Worm (Caenorhabditis elegans) whole organism, L4 larva: Measurements from ENCODE around the gene F09E5.16.
A peak's percentile ranks its signal among the peaks of the same experiment; 100 is the strongest.
"Not testable (repeated sequence)": the region's sequence is repeated elsewhere in the genome, so short reads cannot be mapped to it uniquely, and the experiment has no call there.

Source experiments
- D1046.2 ChIP-seq: fragments of 200-800 bp; sonication (Bioruptor generic); IDR thresholded peaks from 2 replicates; pipeline ENCODE4 v1.3.6; 2022; ENCODE audit warnings: missing genetic modification characterization, missing compliant biosample characterization
- F37D6.2 ChIP-seq: sonication (generic microtip); optimal IDR thresholded peaks from 2 replicates; lab custom pipeline; 2016; ENCODE audit warnings: mild to moderate bottlenecking, missing genetic modification characterization, missing compliant biosample characterization
- F49E8.2 ChIP-seq: sonication (generic microtip); optimal IDR thresholded peaks from 2 replicates; lab custom pipeline; 2016; ENCODE audit warnings: missing compliant biosample characterization, mild to moderate bottlenecking, missing genetic modification characterization, borderline replicate concordance
- T26A8.4 ChIP-seq: fragments of 200-800 bp; sonication (Bioruptor generic); IDR thresholded peaks from 2 replicates; pipeline ENCODE4 v1.3.6; 2022; ENCODE audit warnings: missing genetic modification characterization, missing compliant biosample characterization
- Y75B8A.6 ChIP-seq: fragments of 200-800 bp; sonication (Bioruptor generic); IDR thresholded peaks from 2 replicates; pipeline ENCODE4 v1.3.6; 2022; ENCODE audit warnings: missing genetic modification reagents, missing genetic modification characterization, missing compliant biosample characterization
- ZK337.2 ChIP-seq: fragments of 200-800 bp; sonication (Bioruptor generic); IDR thresholded peaks from 2 replicates; pipeline ENCODE4 v1.3.6; 2022; ENCODE audit warnings: missing genetic modification reagents, missing genetic modification characterization, missing compliant biosample characterization
- ceh-20 ChIP-seq: fragments of 200-800 bp; sonication (Bioruptor generic); IDR thresholded peaks from 2 replicates; pipeline ENCODE4 v1.3.6; 2022; ENCODE audit warnings: missing genetic modification reagents, missing genetic modification characterization, missing compliant biosample characterization
- ceh-28 ChIP-seq: fragments of 150-350 bp; optimal IDR thresholded peaks from 2 replicates; lab custom pipeline; 2014; ENCODE audit warnings: missing biosample characterization, missing genetic modification reagents, missing genetic modification characterization
- cey-2 ChIP-seq: sonication (generic microtip); optimal IDR thresholded peaks from 3 replicates; lab custom pipeline; 2017; ENCODE audit warnings: missing genetic modification characterization, mild to moderate bottlenecking, missing compliant biosample characterization, antibody characterized with exemption, borderline replicate concordance; ENCODE audit not compliant: insufficient read depth
- ctbp-1 ChIP-seq: fragments of 200-800 bp; sonication (Bioruptor generic); IDR thresholded peaks from 2 replicates; pipeline ENCODE4 v1.3.6; 2022; ENCODE audit warnings: missing genetic modification reagents, missing genetic modification characterization, missing compliant biosample characterization
- dmd-6 ChIP-seq: fragments of 200-800 bp; sonication (Bioruptor generic); IDR thresholded peaks from 2 replicates; pipeline ENCODE4 v1.3.6; 2022; ENCODE audit warnings: missing genetic modification reagents, missing genetic modification characterization, missing compliant biosample characterization
- dve-1 ChIP-seq: sonication (generic microtip); optimal IDR thresholded peaks from 2 replicates; lab custom pipeline; 2017; ENCODE audit warnings: antibody characterized with exemption, mild to moderate bottlenecking, missing genetic modification characterization, missing compliant biosample characterization; ENCODE audit not compliant: insufficient read depth
- hmg-1.1 ChIP-seq: fragments of 200-800 bp; sonication (Bioruptor generic); IDR thresholded peaks from 2 replicates; pipeline ENCODE4 v1.3.6; 2022; ENCODE audit warnings: missing genetic modification reagents, missing genetic modification characterization, missing compliant biosample characterization
- jun-1 ChIP-seq: fragments of 150-350 bp; optimal IDR thresholded peaks from 2 replicates; lab custom pipeline; 2014; ENCODE audit warnings: missing biosample characterization, missing genetic modification reagents, missing genetic modification characterization
- lin-1 ChIP-seq: fragments of 200-800 bp; sonication (Bioruptor generic); IDR thresholded peaks from 2 replicates; pipeline ENCODE4 v1.3.6; 2022; ENCODE audit warnings: missing genetic modification reagents, missing genetic modification characterization, missing compliant biosample characterization
- lin-13 ChIP-seq: fragments of 150-350 bp; optimal IDR thresholded peaks from 2 replicates; lab custom pipeline; 2014; ENCODE audit warnings: missing biosample characterization, missing genetic modification reagents, missing genetic modification characterization
- lin-29 ChIP-seq: fragments of 200-800 bp; sonication (Bioruptor generic); IDR thresholded peaks from 2 replicates; pipeline ENCODE4 v1.3.6; 2022; ENCODE audit warnings: missing genetic modification reagents, missing genetic modification characterization, missing compliant biosample characterization
- lin-38 ChIP-seq: fragments of 200-800 bp; sonication (Bioruptor generic); IDR thresholded peaks from 2 replicates; pipeline ENCODE4 v1.3.6; 2022; ENCODE audit warnings: missing genetic modification reagents, missing genetic modification characterization, missing compliant biosample characterization
- lin-39 ChIP-seq: fragments of 150-350 bp; optimal IDR thresholded peaks from 2 replicates; lab custom pipeline; 2014; ENCODE audit warnings: missing biosample characterization, missing genetic modification reagents, missing genetic modification characterization
- lir-3 ChIP-seq: sonication (generic microtip); optimal IDR thresholded peaks from 2 replicates; lab custom pipeline; 2016; ENCODE audit warnings: mild to moderate bottlenecking, missing genetic modification characterization, missing compliant biosample characterization
- madf-9 ChIP-seq: fragments of 200-800 bp; sonication (Bioruptor generic); conservative IDR thresholded peaks from 2 replicates; pipeline ENCODE4 v1.3.6; 2022; ENCODE audit warnings: missing genetic modification reagents, missing genetic modification characterization, missing compliant biosample characterization
- mes-2 ChIP-seq: sonication (generic microtip); optimal IDR thresholded peaks from 2 replicates; lab custom pipeline; 2016; ENCODE audit warnings: missing genotype, mild to moderate bottlenecking, missing genetic modification characterization, missing compliant biosample characterization; ENCODE audit not compliant: poor library complexity, severe bottlenecking
- nhr-10 ChIP-seq: fragments of 150-350 bp; optimal IDR thresholded peaks from 2 replicates; lab custom pipeline; 2014; ENCODE audit warnings: missing biosample characterization, missing genetic modification characterization
- nhr-25 ChIP-seq: sonication (generic microtip); optimal IDR thresholded peaks from 2 replicates; lab custom pipeline; 2017; ENCODE audit warnings: missing genetic modification characterization, mild to moderate bottlenecking, missing compliant biosample characterization, antibody characterized with exemption, moderate library complexity, borderline replicate concordance; ENCODE audit not compliant: insufficient read depth
- nhr-48 ChIP-seq: sonication (generic microtip); optimal IDR thresholded peaks from 2 replicates; lab custom pipeline; 2016; ENCODE audit warnings: mild to moderate bottlenecking, missing genetic modification characterization, missing compliant biosample characterization
- pha-4 ChIP-seq, 2 experiments: fragments of 150-350 bp in 1 of 2; fragments of 200-800 bp in 1 of 2; sonication (Bioruptor generic) in 1 of 2; IDR thresholded peaks in 1 of 2; optimal IDR thresholded peaks in 1 of 2; 2 replicates each; pipeline versions ENCODE4 v1.3.6 to Lab custom; 2014 to 2022; ENCODE audit warnings: missing genetic modification characterization in 2 of 2, missing genetic modification reagents in 2 of 2, missing biosample characterization in 1 of 2, missing compliant biosample characterization in 1 of 2
- snpc-1.2 ChIP-seq: fragments of 200-800 bp; sonication (Bioruptor generic); IDR thresholded peaks from 2 replicates; pipeline ENCODE4 v1.3.6; 2022; ENCODE audit warnings: missing genetic modification reagents, missing genetic modification characterization, missing compliant biosample characterization
- spr-3 ChIP-seq: fragments of 200-800 bp; sonication (Bioruptor generic); optimal IDR thresholded peaks from 2 replicates; lab custom pipeline; 2018; ENCODE audit warnings: mild to moderate bottlenecking, missing genetic modification characterization, missing compliant biosample characterization
- tra-1 ChIP-seq: fragments of 200-800 bp; sonication (Bioruptor generic); IDR thresholded peaks from 2 replicates; pipeline ENCODE4 v1.3.6; 2022; ENCODE audit warnings: missing genetic modification reagents, missing genetic modification characterization, missing compliant biosample characterization
- vab-7 ChIP-seq: fragments of 200-800 bp; sonication (Bioruptor generic); IDR thresholded peaks from 2 replicates; pipeline ENCODE4 v1.3.6; 2022; ENCODE audit warnings: missing genetic modification reagents, missing genetic modification characterization, missing compliant biosample characterization
- zip-2 ChIP-seq: fragments of 150-350 bp; optimal IDR thresholded peaks from 2 replicates; lab custom pipeline; 2014; ENCODE audit warnings: missing biosample characterization, missing genetic modification characterization
- ztf-11 ChIP-seq: fragments of 150-350 bp; optimal IDR thresholded peaks from 2 replicates; lab custom pipeline; 2014; ENCODE audit warnings: missing biosample characterization, missing genetic modification characterization

Gene F09E5.16

DNA sequence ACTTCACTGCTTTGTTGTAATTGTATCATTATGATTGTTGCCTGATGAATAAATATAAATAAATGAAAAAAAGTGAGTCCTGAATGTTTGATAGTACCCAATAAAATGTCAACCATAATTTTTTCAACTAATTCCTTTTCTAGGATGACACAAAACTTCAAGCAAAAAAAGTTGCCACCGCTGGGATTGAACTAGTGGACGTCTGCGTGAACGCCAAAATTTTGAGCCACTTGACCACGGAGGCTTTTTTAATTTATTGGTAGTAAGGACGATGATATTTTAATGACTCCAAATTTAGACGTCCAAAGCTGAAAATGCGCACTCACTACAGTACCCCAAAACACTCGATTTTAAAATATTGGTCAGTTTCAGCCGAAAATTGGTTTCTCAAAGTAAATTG is 11.9 kb downstream of the F09E5.16 start (continued):
- no peak for TF ChIP-seq ceh-28 (tag; lab: Kevin White, UChicago)
- TF ChIP-seq D1046.2 (GFP tag; lab: Robert Waterston, UW), result peak; percentile 87
- TF ChIP-seq nhr-10, result no peak
- 0 out of 2 replicates have a peak, but pooled peaks have one; percentile 32 for TF ChIP-seq ceh-20 (GFP tag; lab: Robert Waterston, UW)
- no peak for TF ChIP-seq zip-2 (tag; lab: Kevin White, UChicago)
- peak; percentile 83 for TF ChIP-seq snpc-1.2 (GFP tag; lab: Robert Waterston, UW)
- TF ChIP-seq lin-29 (GFP tag; lab: Robert Waterston, UW), result peak; percentile 65; the same call in 1 of the 2 replicates
- peak; percentile 16 for TF ChIP-seq lir-3 (tag; lab: Kevin White, UChicago)
- TF ChIP-seq lin-13, result no peak
- no peak for TF ChIP-seq F37D6.2 (tag; lab: Kevin White, UChicago)
- TF ChIP-seq Y75B8A.6 (GFP tag; lab: Robert Waterston, UW), result peak; percentile 93
- TF ChIP-seq F49E8.2 (tag; lab: Kevin White, UChicago), result peak; percentile 24
- peak; percentile 60; the same call in 1 of the 2 replicates for TF ChIP-seq ZK337.2 (GFP tag; lab: Robert Waterston, UW)
- TF ChIP-seq spr-3 (GFP tag; lab: Kevin White, UChicago), result peak; percentile 83
- no peak for TF ChIP-seq jun-1 (tag; lab: Kevin White, UChicago)
- TF ChIP-seq dve-1 (tag; lab: Kevin White, UChicago), result peak; percentile 44
- peak; percentile 81 for TF ChIP-seq lin-38 (GFP tag; lab: Robert Waterston, UW)
- TF ChIP-seq tra-1, result peak; percentile 78
- TF ChIP-seq pha-4 (GFP tag; IDR thresholded peaks at IDR 0.05; lab: Robert Waterston, UW), result peak; percentile 88
- no peak for TF ChIP-seq pha-4 (tag; optimal IDR thresholded peaks at IDR 0.05; lab: Kevin White, UChicago)
- no peak for TF ChIP-seq ztf-11
- no peak for TF ChIP-seq lin-39 (tag; lab: Kevin White, UChicago)
- no peak; the same call in 1 of the 2 replicates for TF ChIP-seq madf-9 (GFP tag; lab: Robert Waterston, UW)
- peak; percentile 50 for TF ChIP-seq nhr-48 (tag; lab: Kevin White, UChicago)
- TF ChIP-seq mes-2, result peak; percentile 71

DNA sequence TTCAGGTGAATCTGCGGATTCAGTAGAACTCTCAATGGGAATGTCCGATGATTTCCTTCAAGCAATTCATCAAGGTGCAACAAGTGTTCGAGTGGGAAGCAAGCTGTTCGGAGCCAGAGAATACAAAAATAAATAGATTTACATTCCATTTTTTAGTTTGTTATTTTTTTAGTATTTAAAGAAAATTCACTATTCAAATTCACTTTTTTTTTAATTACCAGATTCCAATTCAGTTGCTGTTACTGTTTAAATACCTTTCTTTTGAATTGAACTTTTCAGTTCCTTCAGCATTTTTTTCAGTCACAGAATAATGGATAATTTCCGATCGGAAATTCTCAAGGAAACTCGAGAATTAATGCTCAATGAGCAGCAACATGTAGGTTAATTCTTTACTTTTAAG is 13.7 kb downstream of the F09E5.16 start, which contains the start of gene F09E5.7:
Gene F09E5.7 (plus strand): TSS at position 301 of the 400 bp plus-strand sequence.
- no peak for TF ChIP-seq nhr-25 (tag; lab: Kevin White, UChicago)
- TF ChIP-seq cey-2 (tag; lab: Kevin White, UChicago), result no peak
- TF ChIP-seq F37D6.2 (tag; lab: Kevin White, UChicago), result no peak
- no peak for TF ChIP-seq lir-3 (tag; lab: Kevin White, UChicago)
- TF ChIP-seq, all 104 proteins: peak for 0

DNA sequence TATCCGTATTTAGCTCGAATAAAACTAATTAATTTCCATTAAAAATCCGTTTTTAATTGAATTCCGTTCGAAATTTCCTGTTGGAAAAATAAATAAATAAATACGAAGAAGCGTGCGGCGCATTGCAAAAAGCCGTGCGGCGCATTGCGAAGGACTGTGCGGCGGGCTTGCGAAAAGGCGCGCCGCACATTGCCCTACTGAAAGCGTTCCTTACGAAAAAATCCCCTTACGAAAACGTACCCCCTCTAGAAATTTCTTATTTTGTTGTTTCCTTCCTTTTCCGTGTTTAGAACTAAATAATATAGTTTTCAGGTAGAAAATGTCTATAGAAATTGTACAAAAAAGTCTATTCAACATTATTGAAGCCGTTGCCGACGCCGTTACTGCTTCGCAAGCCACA is 15.2 kb downstream of the F09E5.16 start, which contains the start of gene F09E5.8:
Gene F09E5.8 (plus strand): TSS at position 313 of the 400 bp plus-strand sequence.
- TF ChIP-seq T26A8.4 (GFP tag; lab: Robert Waterston, UW), result peak; percentile 81
- peak; percentile 82 for TF ChIP-seq lin-38 (GFP tag; lab: Robert Waterston, UW)
- TF ChIP-seq ceh-20 (GFP tag; lab: Robert Waterston, UW), result 0 out of 2 replicates have a peak, but pooled peaks have one; percentile 25
- TF ChIP-seq hmg-1.1 (GFP tag; lab: Robert Waterston, UW), result peak; percentile 78
- TF ChIP-seq dmd-6, result peak; percentile 23; the same call in 1 of the 2 replicates
- TF ChIP-seq ctbp-1 (GFP tag; lab: Robert Waterston, UW), result 0 out of 2 replicates have a peak, but pooled peaks have one; percentile 39
- peak; percentile 63; the same call in 1 of the 2 replicates for TF ChIP-seq pha-4 (GFP tag; IDR thresholded peaks at IDR 0.05; lab: Robert Waterston, UW)
- TF ChIP-seq pha-4 (tag; optimal IDR thresholded peaks at IDR 0.05; lab: Kevin White, UChicago), result not testable (repeated sequence)
- TF ChIP-seq lin-1 (GFP tag; lab: Robert Waterston, UW), result 0 out of 2 replicates have a peak, but pooled peaks have one; percentile 41
- 0 out of 2 replicates have a peak, but pooled peaks have one; percentile 63 for TF ChIP-seq vab-7 (GFP tag; lab: Robert Waterston, UW)
